Worm (Caenorhabditis elegans) whole organism, L4 larva: ENCODE data around the gene F58E6.8.

Source experiments
- ceh-44 ChIP-seq: fragments of 200-800 bp; sonication (Bioruptor generic); IDR thresholded peaks from 2 replicates; pipeline ENCODE4 v1.3.6; 2022; ENCODE audit warnings: missing genetic modification reagents, missing genetic modification characterization, missing compliant biosample characterization
- lsy-2 ChIP-seq, 2 experiments: fragments of 150-350 bp in 1 of 2; sonication (generic microtip) in 1 of 2; optimal IDR thresholded peaks; 2 replicates each; lab custom pipeline; 2014 to 2017; ENCODE audit warnings: missing biosample characterization in 2 of 2, missing genetic modification characterization in 2 of 2

DNA sequence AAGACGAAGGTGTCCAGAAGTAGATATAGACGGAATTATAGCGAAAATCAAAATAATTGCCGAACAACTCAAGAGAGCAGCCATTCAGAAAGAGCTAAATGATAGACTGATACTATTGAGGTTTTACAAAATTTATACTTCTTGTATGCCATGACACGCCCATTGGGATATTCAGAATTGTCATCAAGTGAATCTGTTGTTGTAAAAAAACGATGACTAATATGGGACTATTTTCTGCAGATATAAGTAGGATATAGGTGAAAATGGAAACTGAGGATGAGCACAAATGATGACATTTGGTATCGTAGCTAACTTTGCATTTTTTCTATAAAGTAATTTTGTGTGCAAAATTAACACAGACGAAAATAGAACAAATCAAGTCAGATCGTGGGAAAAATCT lies at the start of gene F58E6.8:
- no peak for TF ChIP-seq ceh-44 (GFP tag; lab: Robert Waterston, UW)
- TF ChIP-seq lsy-2 (tag; optimal IDR thresholded peaks at IDR 0.05; lab: Kevin White, UChicago): no peak
